Fruit fly (Drosophila melanogaster): ENCODE data around the gene CG14402.

- TF ChIP-seq h (optimal IDR thresholded peaks at IDR 0.05) (no peak), psq (optimal IDR thresholded peaks at IDR 0.05) (no peak), Sin3A (optimal IDR thresholded peaks at IDR 0.05) (no peak), insv (optimal IDR thresholded peaks at IDR 0.05) (no peak), ttk (optimal IDR thresholded peaks at IDR 0.05) (no peak), Myc (optimal IDR thresholded peaks at IDR 0.05) (no peak)
Observed at dm6 chr2L:20825265-20825664, 23.8 kb upstream of the CG14402 start.
